Worm (Caenorhabditis elegans): Measurements from ENCODE around the gene plc-4.

DNA sequence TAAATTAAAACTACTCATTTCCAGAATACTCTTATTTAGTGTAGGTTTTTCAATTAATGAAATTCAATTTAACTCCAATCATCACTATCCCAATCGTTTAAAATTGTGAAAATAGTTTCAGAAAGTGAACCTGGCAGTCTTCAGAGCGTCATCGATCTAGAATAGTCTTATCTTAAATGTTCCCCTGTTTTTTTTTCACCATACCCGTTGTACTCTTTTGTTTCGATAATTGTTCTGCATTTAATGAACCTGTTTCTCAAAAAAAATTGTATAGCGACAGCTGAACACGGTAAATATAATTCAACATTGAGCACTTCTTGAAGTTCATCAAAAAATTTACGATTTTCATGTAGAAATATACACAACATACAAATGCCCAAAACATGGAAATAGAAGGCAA is 38.8 kb upstream of the plc-4 start:
- TF ChIP-seq aptf-2 (GFP tag; conservative IDR thresholded peaks at IDR 0.05) = no peak
- no peak for TF ChIP-seq snpc-1.1 (tag; optimal IDR thresholded peaks at IDR 0.05; ENCODE audit: insufficient read depth)
- TF ChIP-seq attf-3 (GFP tag; conservative IDR thresholded peaks at IDR 0.05) = no peak
- no peak for TF ChIP-seq lag-1 (GFP tag; IDR thresholded peaks at IDR 0.05)
- no peak for TF ChIP-seq nfya-2 (GFP tag; IDR thresholded peaks at IDR 0.05)
- no peak for TF ChIP-seq egl-44 (GFP tag; IDR thresholded peaks at IDR 0.05)
- no peak for TF ChIP-seq Y79H2A.3 (GFP tag; conservative IDR thresholded peaks at IDR 0.05)
- no peak for TF ChIP-seq mel-28 (tag; optimal IDR thresholded peaks at IDR 0.05; ENCODE audit: borderline replicate concordance)
- TF ChIP-seq rpc-1 (optimal IDR thresholded peaks at IDR 0.05) = no peak
- TF ChIP-seq rpc-1 (tag; optimal IDR thresholded peaks at IDR 0.05) = no peak
- no peak for TF ChIP-seq mes-4 (tag; optimal IDR thresholded peaks at IDR 0.05)
- TF ChIP-seq Y53G8AR.9 (GFP tag; conservative IDR thresholded peaks at IDR 0.05) = no peak

Data from whole organism, young adult.